Worm (Caenorhabditis elegans) whole organism, mixed stage, embryonic: ENCODE data around the gene C08E3.1.

Source experiments
- bed-3 ChIP-seq: fragments of 200-800 bp; sonication (Bioruptor generic); optimal IDR thresholded peaks from 3 replicates; lab custom pipeline; 2018; ENCODE audit warnings: mild to moderate bottlenecking, missing genetic modification characterization, moderate library complexity, missing compliant biosample characterization
- ceh-39 ChIP-seq: fragments of 150-350 bp; optimal IDR thresholded peaks from 2 replicates; lab custom pipeline; 2014; ENCODE audit warnings: missing biosample characterization, missing genetic modification characterization
- ceh-43 ChIP-seq: fragments of 200-800 bp; sonication (Bioruptor generic); optimal IDR thresholded peaks from 2 replicates; lab custom pipeline; 2018; ENCODE audit warnings: mild to moderate bottlenecking, missing genetic modification characterization, moderate library complexity, missing compliant biosample characterization
- ceh-83 ChIP-seq: fragments of 200-800 bp; sonication (Bioruptor generic); optimal IDR thresholded peaks from 2 replicates; lab custom pipeline; 2018; ENCODE audit warnings: mild to moderate bottlenecking, missing genetic modification characterization, missing compliant biosample characterization
- ces-1 ChIP-seq: fragments of 150-350 bp; optimal IDR thresholded peaks from 2 replicates; lab custom pipeline; 2014; ENCODE audit warnings: missing biosample characterization, missing genetic modification reagents, missing genetic modification characterization
- cnd-1 ChIP-seq: fragments of 200-800 bp; sonication (Bioruptor generic); optimal IDR thresholded peaks from 2 replicates; lab custom pipeline; 2018; ENCODE audit warnings: mild to moderate bottlenecking, missing genetic modification characterization, missing compliant biosample characterization
- drap-1 ChIP-seq: fragments of 200-800 bp; sonication (Bioruptor generic); optimal IDR thresholded peaks from 3 replicates; lab custom pipeline; 2018; ENCODE audit warnings: mild to moderate bottlenecking, missing genetic modification characterization, missing compliant biosample characterization
- elt-1 ChIP-seq: sonication (generic microtip); optimal IDR thresholded peaks from 2 replicates; lab custom pipeline; 2017; ENCODE audit warnings: missing genetic modification characterization, mild to moderate bottlenecking, missing compliant biosample characterization, antibody characterized with exemption, moderate library complexity, borderline replicate concordance; ENCODE audit not compliant: insufficient read depth
- elt-3 ChIP-seq: fragments of 150-350 bp; optimal IDR thresholded peaks from 2 replicates; lab custom pipeline; 2014; ENCODE audit warnings: missing biosample characterization, missing genetic modification characterization
- ham-2 ChIP-seq: fragments of 200-800 bp; sonication (Bioruptor generic); optimal IDR thresholded peaks from 2 replicates; lab custom pipeline; 2018; ENCODE audit warnings: mild to moderate bottlenecking, missing genetic modification characterization, missing compliant biosample characterization
- hlh-1 ChIP-seq: fragments of 150-350 bp; optimal IDR thresholded peaks from 2 replicates; lab custom pipeline; 2014; ENCODE audit warnings: missing biosample characterization, missing genetic modification reagents, missing genetic modification characterization
- lin-13 ChIP-seq: fragments of 150-350 bp; optimal IDR thresholded peaks from 2 replicates; lab custom pipeline; 2014; ENCODE audit warnings: missing biosample characterization, missing genetic modification characterization
- lin-32 ChIP-seq: fragments of 200-800 bp; sonication (Bioruptor generic); optimal IDR thresholded peaks from 2 replicates; lab custom pipeline; 2018; ENCODE audit warnings: mild to moderate bottlenecking, missing genetic modification characterization, missing compliant biosample characterization
- lsy-2 ChIP-seq: fragments of 150-350 bp; optimal IDR thresholded peaks from 2 replicates; lab custom pipeline; 2014; ENCODE audit warnings: missing biosample characterization, missing genetic modification characterization
- mab-5 ChIP-seq: fragments of 150-350 bp; optimal IDR thresholded peaks from 2 replicates; lab custom pipeline; 2014; ENCODE audit warnings: missing biosample characterization, missing genetic modification characterization
- mls-2 ChIP-seq: sonication (generic microtip); optimal IDR thresholded peaks from 2 replicates; lab custom pipeline; 2016; ENCODE audit warnings: mild to moderate bottlenecking, missing genetic modification characterization, moderate library complexity, missing compliant biosample characterization
- nhr-12 ChIP-seq: fragments of 150-350 bp; optimal IDR thresholded peaks from 2 replicates; lab custom pipeline; 2014; ENCODE audit warnings: missing biosample characterization, missing genetic modification characterization
- nhr-2 ChIP-seq: fragments of 150-350 bp; optimal IDR thresholded peaks from 2 replicates; lab custom pipeline; 2014; ENCODE audit warnings: missing biosample characterization, missing genetic modification characterization
- nhr-28 ChIP-seq: fragments of 150-350 bp; optimal IDR thresholded peaks from 2 replicates; lab custom pipeline; 2014; ENCODE audit warnings: missing biosample characterization, missing genetic modification characterization
- nhr-76 ChIP-seq: sonication (generic microtip); optimal IDR thresholded peaks from 2 replicates; lab custom pipeline; 2017; ENCODE audit warnings: missing biosample characterization, missing genetic modification characterization
- pha-4 ChIP-seq: fragments of 150-350 bp; optimal IDR thresholded peaks from 2 replicates; lab custom pipeline; 2018; ENCODE audit warnings: missing biosample characterization, missing genetic modification reagents, missing genetic modification characterization
- sem-2 ChIP-seq: fragments of 200-800 bp; sonication (Bioruptor generic); optimal IDR thresholded peaks from 2 replicates; lab custom pipeline; 2018; ENCODE audit warnings: mild to moderate bottlenecking, missing genetic modification characterization, missing compliant biosample characterization
- snpc-4 ChIP-seq: fragments of 150-350 bp; optimal IDR thresholded peaks from 2 replicates; lab custom pipeline; 2014; ENCODE audit warnings: missing biosample characterization, missing genetic modification characterization
- sptf-1 ChIP-seq: sonication (generic microtip); optimal IDR thresholded peaks from 2 replicates; lab custom pipeline; 2017; ENCODE audit warnings: mild to moderate bottlenecking, missing genetic modification characterization, moderate library complexity, missing compliant biosample characterization
- tbx-8 ChIP-seq: fragments of 200-800 bp; sonication (Bioruptor generic); optimal IDR thresholded peaks from 2 replicates; lab custom pipeline; 2018; ENCODE audit warnings: mild to moderate bottlenecking, missing genetic modification characterization, moderate library complexity, missing compliant biosample characterization
- unc-120 ChIP-seq: sonication (generic microtip); optimal IDR thresholded peaks from 2 replicates; lab custom pipeline; 2017; ENCODE audit warnings: missing genetic modification characterization, missing compliant biosample characterization; ENCODE audit not compliant: poor library complexity, severe bottlenecking
- unc-39 ChIP-seq: fragments of 150-350 bp; optimal IDR thresholded peaks from 2 replicates; lab custom pipeline; 2014; ENCODE audit warnings: missing biosample characterization, missing genetic modification characterization
- unc-62 ChIP-seq: fragments of 150-350 bp; optimal IDR thresholded peaks from 2 replicates; lab custom pipeline; 2014; ENCODE audit warnings: missing biosample characterization, missing genetic modification reagents, missing genetic modification characterization
- zip-8 ChIP-seq: fragments of 150-350 bp; optimal IDR thresholded peaks from 2 replicates; lab custom pipeline; 2014; ENCODE audit warnings: missing biosample characterization, missing genetic modification characterization

Gene C08E3.1

ce11 chrII:1616382-1616781 lies 17.2 kb upstream of the C08E3.1 start, which contains the start of gene fbxa-165:
TSS of gene fbxa-165 (minus strand) at chrII:1616482.
- TF ChIP-seq elt-1 (tag; lab: Kevin White, UChicago) (no peak), tbx-8 (GFP tag; lab: Kevin White, UChicago) (no peak), cnd-1 (no peak)
- TF ChIP-seq, all 35 proteins: peak for 0

- TF ChIP-seq hlh-1 (tag; lab: Kevin White, UChicago) (no peak), zip-8 (tag; lab: Kevin White, UChicago) (no peak), mls-2 (no peak), ceh-43 (GFP tag; lab: Kevin White, UChicago) (no peak), lin-13 (tag; lab: Kevin White, UChicago) (no peak), elt-1 (tag; lab: Kevin White, UChicago) (no peak), snpc-4 (tag; lab: Kevin White, UChicago) (no peak), unc-39 (tag; lab: Kevin White, UChicago) (no peak), drap-1 (GFP tag; lab: Kevin White, UChicago) (no peak), mab-5 (no peak), lin-32 (GFP tag; lab: Kevin White, UChicago) (no peak), nhr-12 (tag; lab: Kevin White, UChicago) (no peak), unc-120 (tag; lab: Kevin White, UChicago) (no peak)
These were observed 14.6 kb upstream of the C08E3.1 start, which contains the start of gene fbxa-166 for ce11 chrII:1618948-1619347. TSS of gene fbxa-166 (minus strand) at chrII:1619048.

- TF ChIP-seq zip-8 (tag; lab: Kevin White, UChicago): no peak
- no peak for TF ChIP-seq ceh-83 (GFP tag; lab: Kevin White, UChicago)
- TF ChIP-seq mab-5: no peak
- TF ChIP-seq elt-3: no peak
- TF ChIP-seq sem-2 (GFP tag; lab: Kevin White, UChicago): no peak
- TF ChIP-seq bed-3 (GFP tag; lab: Kevin White, UChicago): no peak
These were observed 12.4 kb upstream of the C08E3.1 start, which contains the start of gene fbxa-158 for ce11 chrII:1621180-1621579. TSS of gene fbxa-158 (minus strand) at chrII:1621280.

ce11 chrII:1621795-1622194 lies 11.8 kb upstream of the C08E3.1 start:
- TF ChIP-seq snpc-4 (tag; lab: Kevin White, UChicago) (no peak), nhr-2 (tag; lab: Kevin White, UChicago) (no peak), unc-120 (tag; lab: Kevin White, UChicago) (no peak)

- TF ChIP-seq nhr-12 (tag; lab: Kevin White, UChicago) (no peak), lin-13 (tag; lab: Kevin White, UChicago) (no peak), zip-8 (tag; lab: Kevin White, UChicago) (no peak), ham-2 (no peak), pha-4 (no peak), hlh-1 (tag; lab: Kevin White, UChicago) (no peak), unc-62 (no peak), sem-2 (GFP tag; lab: Kevin White, UChicago) (no peak), bed-3 (GFP tag; lab: Kevin White, UChicago) (no peak), sptf-1 (tag; lab: Kevin White, UChicago) (no peak), lsy-2 (tag; lab: Kevin White, UChicago) (no peak), nhr-2 (tag; lab: Kevin White, UChicago) (no peak), nhr-28 (tag; lab: Kevin White, UChicago) (no peak), mls-2 (no peak), tbx-8 (GFP tag; lab: Kevin White, UChicago) (no peak), ceh-39 (tag; lab: Kevin White, UChicago) (no peak)
- TF ChIP-seq, all 35 proteins: peak for 0
These were observed 9.0 kb upstream of the C08E3.1 start, which contains the start of gene fbxa-160 for ce11 chrII:1624572-1624971. TSS of gene fbxa-160 (minus strand) at chrII:1624672.

ce11 chrII:1625666-1626065 lies 7.9 kb upstream of the C08E3.1 start, which contains the start of gene C08E3.14:
TSS of gene C08E3.14 (plus strand) at chrII:1625966.
- TF ChIP-seq elt-1 (tag; lab: Kevin White, UChicago): no peak
- TF ChIP-seq ceh-83 (GFP tag; lab: Kevin White, UChicago): no peak
- no peak for TF ChIP-seq unc-120 (tag; lab: Kevin White, UChicago)
- TF ChIP-seq nhr-12 (tag; lab: Kevin White, UChicago): no peak
- no peak for TF ChIP-seq lsy-2 (tag; lab: Kevin White, UChicago)
- no peak for TF ChIP-seq elt-3
- no peak for TF ChIP-seq unc-62
- no peak for TF ChIP-seq unc-39 (tag; lab: Kevin White, UChicago)
- TF ChIP-seq lin-32 (GFP tag; lab: Kevin White, UChicago): no peak
- no peak for TF ChIP-seq pha-4
- no peak for TF ChIP-seq nhr-76
- no peak for TF ChIP-seq mls-2
- TF ChIP-seq ces-1: no peak
- TF ChIP-seq, all 35 proteins: peak for 0
